Fruit fly (Drosophila melanogaster): ENCODE measurements around the gene yl.

- TF ChIP-seq CG32121 (GFP tag; IDR thresholded peaks at IDR 0.05) (no peak), fd96Ca (GFP tag; IDR thresholded peaks at IDR 0.05) (no peak), Pif1B (GFP tag; optimal IDR thresholded peaks at IDR 0.05) (no peak), rn (GFP tag; IDR thresholded peaks at IDR 0.05) (no peak), CG34367 (tag; optimal IDR thresholded peaks at IDR 0.05) (no peak), EcR (GFP tag; optimal IDR thresholded peaks at IDR 0.05) (no peak), CG13204 (GFP tag; optimal IDR thresholded peaks at IDR 0.05) (no peak), CG10348 (GFP tag; IDR thresholded peaks at IDR 0.05) (no peak), Ets98B (GFP tag; IDR thresholded peaks at IDR 0.05) (no peak), CG8159 (tag; optimal IDR thresholded peaks at IDR 0.05) (no peak), CG8301 (tag; optimal IDR thresholded peaks at IDR 0.05) (no peak)
Observed at dm6 chrX:14227043-14227442, 34.0 kb downstream of the yl start.
